Worm (Caenorhabditis elegans) whole organism, dauer: ENCODE data around the gene top-3.

Experiments used
- unc-62 ChIP-seq: sonication (generic microtip); optimal IDR thresholded peaks from 2 replicates; lab custom pipeline; 2017; ENCODE audit warnings: missing biosample characterization, missing genetic modification reagents, missing genetic modification characterization

top-3 gene

ce11 chrIII:11921658-11922098 is 38.3 kb downstream of the top-3 start, which contains the start of gene Y56A3A.22:
TSS of gene Y56A3A.22 (plus strand) at chrIII:11921692.
- TF ChIP-seq unc-62 (GFP tag; lab: Kevin White, UChicago) = no peak

ce11 chrIII:11920187-11920785 is 39.7 kb downstream of the top-3 start, which contains the start of the genes ccf-1 and trap-4:
TSS of gene ccf-1 (minus strand) at chrIII:11920237.
TSS of gene trap-4 (plus strand) at chrIII:11920735.
- TF ChIP-seq unc-62 (GFP tag; lab: Kevin White, UChicago) = no peak

ce11 chrIII:11918247-11918769 is 41.7 kb downstream of the top-3 start, which contains the start of gene znf-593:
TSS of gene znf-593 (minus strand) at chrIII:11918719.
- TF ChIP-seq unc-62 (GFP tag; lab: Kevin White, UChicago) = no peak

- TF ChIP-seq unc-62 (GFP tag; lab: Kevin White, UChicago) = no peak
These were observed 42.5 kb downstream of the top-3 start for ce11 chrIII:11917525-11917924.

- TF ChIP-seq unc-62 (GFP tag; lab: Kevin White, UChicago) = no peak
These were observed 42.9 kb downstream of the top-3 start for ce11 chrIII:11917090-11917489.

- TF ChIP-seq unc-62 (GFP tag; lab: Kevin White, UChicago) = no peak
These were observed 43.7 kb downstream of the top-3 start for ce11 chrIII:11916260-11916659.

- TF ChIP-seq unc-62 (GFP tag; lab: Kevin White, UChicago) = no peak
These were observed 44.3 kb downstream of the top-3 start, which contains the start of the genes ndab-1 and npp-16 for ce11 chrIII:11915666-11916065. TSS of gene ndab-1 (minus strand) at chrIII:11915712. TSS of gene npp-16 (plus strand) at chrIII:11915928.

ce11 chrIII:11914220-11914619 is 45.8 kb downstream of the top-3 start, which contains the start of gene Y56A3A.16:
TSS of gene Y56A3A.16 (minus strand) at chrIII:11914320.
- TF ChIP-seq unc-62 (GFP tag; lab: Kevin White, UChicago) = no peak

ce11 chrIII:11909778-11910177 is 50.2 kb downstream of the top-3 start, which contains the start of gene faah-4:
TSS of gene faah-4 (minus strand) at chrIII:11909878.
- no peak for TF ChIP-seq unc-62 (GFP tag; lab: Kevin White, UChicago)

ce11 chrIII:11908660-11909059 is 51.3 kb downstream of the top-3 start, which contains the start of gene fbxb-24:
TSS of gene fbxb-24 (plus strand) at chrIII:11908960.
- no peak for TF ChIP-seq unc-62 (GFP tag; lab: Kevin White, UChicago)

ce11 chrIII:11907177-11907576 is 52.8 kb downstream of the top-3 start, which contains the start of gene sdz-33:
TSS of gene sdz-33 (plus strand) at chrIII:11907477.
- TF ChIP-seq unc-62 (GFP tag; lab: Kevin White, UChicago) = no peak

- no peak for TF ChIP-seq unc-62 (GFP tag; lab: Kevin White, UChicago)
These were observed 57.2 kb downstream of the top-3 start for ce11 chrIII:11902782-11903181.

- no peak for TF ChIP-seq unc-62 (GFP tag; lab: Kevin White, UChicago)
These were observed 60.0 kb downstream of the top-3 start for ce11 chrIII:11900022-11900421.
